Worm (Caenorhabditis elegans) whole organism, L4 larva: ENCODE measurements around the gene W03A5.1.

Experiments
- F10B5.3 ChIP-seq: sonication (generic microtip); optimal IDR thresholded peaks from 2 replicates; lab custom pipeline; 2016; ENCODE audit warnings: mild to moderate bottlenecking, missing genetic modification characterization, missing compliant biosample characterization
- F49E8.2 ChIP-seq: sonication (generic microtip); optimal IDR thresholded peaks from 2 replicates; lab custom pipeline; 2016; ENCODE audit warnings: missing compliant biosample characterization, mild to moderate bottlenecking, missing genetic modification characterization, borderline replicate concordance
- T26A8.4 ChIP-seq: fragments of 200-800 bp; sonication (Bioruptor generic); IDR thresholded peaks from 2 replicates; pipeline ENCODE4 v1.3.6; 2022; ENCODE audit warnings: missing genetic modification characterization, missing compliant biosample characterization
- Y105C5A.15 ChIP-seq: fragments of 200-800 bp; sonication (Bioruptor generic); IDR thresholded peaks from 2 replicates; pipeline ENCODE4 v1.3.6; 2022; ENCODE audit warnings: missing genetic modification characterization, missing compliant biosample characterization
- Y48G9A.11 ChIP-seq: fragments of 200-800 bp; sonication (Bioruptor generic); IDR thresholded peaks from 2 replicates; pipeline ENCODE4 v1.3.6; 2022; ENCODE audit warnings: missing genetic modification reagents, missing genetic modification characterization, missing compliant biosample characterization
- ZK546.5 ChIP-seq, 2 experiments: sonication (generic microtip); optimal IDR thresholded peaks; 2 replicates each; lab custom pipeline; 2017; ENCODE audit warnings: missing biosample characterization in 2 of 2, missing genetic modification characterization in 2 of 2
- aha-1 ChIP-seq: fragments of 150-350 bp; peaks from one replicate; lab custom pipeline; 2014; ENCODE audit warnings: missing biosample characterization, missing genetic modification characterization
- aly-2 ChIP-seq: sonication (generic microtip); optimal IDR thresholded peaks from 2 replicates; lab custom pipeline; 2018; ENCODE audit warnings: missing biosample characterization, missing genetic modification characterization
- attf-4 ChIP-seq: sonication (generic microtip); optimal IDR thresholded peaks from 3 replicates; lab custom pipeline; 2017; ENCODE audit warnings: missing biosample characterization, missing genetic modification characterization
- ceh-20 ChIP-seq: fragments of 200-800 bp; sonication (Bioruptor generic); IDR thresholded peaks from 2 replicates; pipeline ENCODE4 v1.3.6; 2022; ENCODE audit warnings: missing genetic modification reagents, missing genetic modification characterization, missing compliant biosample characterization
- ceh-32 ChIP-seq: sonication (generic microtip); optimal IDR thresholded peaks from 2 replicates; lab custom pipeline; 2016; ENCODE audit warnings: mild to moderate bottlenecking, missing genetic modification characterization, missing compliant biosample characterization; ENCODE audit not compliant: poor library complexity
- ceh-44 ChIP-seq: fragments of 200-800 bp; sonication (Bioruptor generic); IDR thresholded peaks from 2 replicates; pipeline ENCODE4 v1.3.6; 2022; ENCODE audit warnings: missing genetic modification reagents, missing genetic modification characterization, missing compliant biosample characterization
- ceh-62 ChIP-seq: sonication (generic microtip); optimal IDR thresholded peaks from 2 replicates; lab custom pipeline; 2017; ENCODE audit warnings: missing biosample characterization, missing genetic modification characterization
- cey-2 ChIP-seq: sonication (generic microtip); optimal IDR thresholded peaks from 3 replicates; lab custom pipeline; 2017; ENCODE audit warnings: missing genetic modification characterization, mild to moderate bottlenecking, missing compliant biosample characterization, antibody characterized with exemption, borderline replicate concordance; ENCODE audit not compliant: insufficient read depth
- daf-12 ChIP-seq: fragments of 150-350 bp; optimal IDR thresholded peaks from 2 replicates; lab custom pipeline; 2014; ENCODE audit warnings: missing biosample characterization, missing genetic modification reagents, missing genetic modification characterization
- dmd-9 ChIP-seq: fragments of 200-800 bp; sonication (Bioruptor generic); IDR thresholded peaks from 2 replicates; pipeline ENCODE4 v1.3.6; 2022; ENCODE audit warnings: missing genetic modification reagents, missing genetic modification characterization, missing compliant biosample characterization
- dpl-1 ChIP-seq: fragments of 150-350 bp; optimal IDR thresholded peaks from 2 replicates; lab custom pipeline; 2014; ENCODE audit warnings: missing biosample characterization, missing genetic modification reagents, missing genetic modification characterization
- duxl-1 ChIP-seq: sonication (generic microtip); optimal IDR thresholded peaks from 2 replicates; lab custom pipeline; 2016; ENCODE audit warnings: mild to moderate bottlenecking, missing genetic modification characterization, moderate library complexity, missing compliant biosample characterization; ENCODE audit not compliant: poor library complexity
- egl-27 ChIP-seq: sonication (generic microtip); optimal IDR thresholded peaks from 3 replicates; lab custom pipeline; 2017; ENCODE audit warnings: missing biosample characterization, missing genetic modification reagents, missing genetic modification characterization
- egl-43 ChIP-seq: fragments of 200-800 bp; sonication (Bioruptor generic); IDR thresholded peaks from 2 replicates; pipeline ENCODE4 v1.3.6; 2022; ENCODE audit warnings: missing genetic modification reagents, missing genetic modification characterization, missing compliant biosample characterization
- fkh-10 ChIP-seq: fragments of 150-350 bp; optimal IDR thresholded peaks from 2 replicates; lab custom pipeline; 2014; ENCODE audit warnings: missing biosample characterization, missing genetic modification reagents, missing genetic modification characterization
- gei-8 ChIP-seq: fragments of 200-800 bp; sonication (Bioruptor generic); optimal IDR thresholded peaks from 2 replicates; lab custom pipeline; 2018; ENCODE audit warnings: mild to moderate bottlenecking, missing genetic modification characterization, missing compliant biosample characterization
- hmg-1.1 ChIP-seq: fragments of 200-800 bp; sonication (Bioruptor generic); IDR thresholded peaks from 2 replicates; pipeline ENCODE4 v1.3.6; 2022; ENCODE audit warnings: missing genetic modification reagents, missing genetic modification characterization, missing compliant biosample characterization
- jun-1 ChIP-seq: fragments of 150-350 bp; optimal IDR thresholded peaks from 2 replicates; lab custom pipeline; 2014; ENCODE audit warnings: missing biosample characterization, missing genetic modification reagents, missing genetic modification characterization
- lin-1 ChIP-seq: fragments of 200-800 bp; sonication (Bioruptor generic); IDR thresholded peaks from 2 replicates; pipeline ENCODE4 v1.3.6; 2022; ENCODE audit warnings: missing genetic modification reagents, missing genetic modification characterization, missing compliant biosample characterization
- lin-13 ChIP-seq: fragments of 150-350 bp; optimal IDR thresholded peaks from 2 replicates; lab custom pipeline; 2014; ENCODE audit warnings: missing biosample characterization, missing genetic modification reagents, missing genetic modification characterization
- lin-38 ChIP-seq: fragments of 200-800 bp; sonication (Bioruptor generic); IDR thresholded peaks from 2 replicates; pipeline ENCODE4 v1.3.6; 2022; ENCODE audit warnings: missing genetic modification reagents, missing genetic modification characterization, missing compliant biosample characterization
- lin-39 ChIP-seq: fragments of 150-350 bp; optimal IDR thresholded peaks from 2 replicates; lab custom pipeline; 2014; ENCODE audit warnings: missing biosample characterization, missing genetic modification reagents, missing genetic modification characterization
- lir-3 ChIP-seq: sonication (generic microtip); optimal IDR thresholded peaks from 2 replicates; lab custom pipeline; 2016; ENCODE audit warnings: mild to moderate bottlenecking, missing genetic modification characterization, missing compliant biosample characterization
- lsy-2 ChIP-seq, 2 experiments: fragments of 150-350 bp in 1 of 2; sonication (generic microtip) in 1 of 2; optimal IDR thresholded peaks; 2 replicates each; lab custom pipeline; 2014 to 2017; ENCODE audit warnings: missing biosample characterization in 2 of 2, missing genetic modification characterization in 2 of 2
- madf-5 ChIP-seq, 2 experiments: fragments of 200-800 bp; sonication (Bioruptor generic); IDR thresholded peaks; 2 replicates each; pipeline ENCODE4 v1.3.6; 2022; ENCODE audit warnings: missing compliant biosample characterization in 2 of 2, missing genetic modification characterization in 2 of 2
- mdl-1 ChIP-seq, 2 experiments: fragments of 150-350 bp in 1 of 2; sonication (generic microtip) in 1 of 2; optimal IDR thresholded peaks; 2 replicates each; lab custom pipeline; 2014 to 2017; ENCODE audit warnings: missing biosample characterization in 2 of 2, missing genetic modification characterization in 2 of 2
- mep-1 ChIP-seq: fragments of 150-350 bp; sonication (generic microtip); optimal IDR thresholded peaks from 3 replicates; lab custom pipeline; 2014; ENCODE audit warnings: missing biosample characterization, missing genetic modification characterization
- mes-2 ChIP-seq: sonication (generic microtip); optimal IDR thresholded peaks from 2 replicates; lab custom pipeline; 2016; ENCODE audit warnings: missing genotype, mild to moderate bottlenecking, missing genetic modification characterization, missing compliant biosample characterization; ENCODE audit not compliant: poor library complexity, severe bottlenecking
- mxl-2 ChIP-seq: fragments of 200-800 bp; sonication (Bioruptor generic); conservative IDR thresholded peaks from 2 replicates; pipeline ENCODE4 v1.3.6; 2022; ENCODE audit warnings: missing genetic modification reagents, missing genetic modification characterization, missing compliant biosample characterization
- mxl-3 ChIP-seq: fragments of 200-800 bp; sonication (Bioruptor generic); optimal IDR thresholded peaks from 2 replicates; lab custom pipeline; 2018; ENCODE audit warnings: mild to moderate bottlenecking, missing genetic modification characterization, missing compliant biosample characterization
- nhr-11 ChIP-seq: fragments of 150-350 bp; optimal IDR thresholded peaks from 2 replicates; lab custom pipeline; 2014; ENCODE audit warnings: missing biosample characterization, missing genetic modification characterization
- nhr-25 ChIP-seq: sonication (generic microtip); optimal IDR thresholded peaks from 2 replicates; lab custom pipeline; 2017; ENCODE audit warnings: missing genetic modification characterization, mild to moderate bottlenecking, missing compliant biosample characterization, antibody characterized with exemption, moderate library complexity, borderline replicate concordance; ENCODE audit not compliant: insufficient read depth
- nhr-6 ChIP-seq: fragments of 150-350 bp; optimal IDR thresholded peaks from 2 replicates; lab custom pipeline; 2014; ENCODE audit warnings: missing biosample characterization, missing genetic modification characterization
- nhr-77 ChIP-seq: fragments of 150-350 bp; optimal IDR thresholded peaks from 2 replicates; lab custom pipeline; 2014; ENCODE audit warnings: missing biosample characterization, missing genetic modification characterization
- pqm-1 ChIP-seq: sonication (generic microtip); optimal IDR thresholded peaks from 2 replicates; lab custom pipeline; 2017; ENCODE audit warnings: missing biosample characterization, missing genetic modification characterization
- rbr-2 ChIP-seq: sonication (generic microtip); optimal IDR thresholded peaks from 2 replicates; lab custom pipeline; 2016; ENCODE audit warnings: missing genotype, missing genetic modification characterization, missing compliant biosample characterization
- saeg-2 ChIP-seq: fragments of 200-800 bp; sonication (Bioruptor generic); IDR thresholded peaks from 2 replicates; pipeline ENCODE4 v1.3.6; 2022; ENCODE audit warnings: missing genetic modification reagents, missing genetic modification characterization, missing compliant biosample characterization
- set-16 ChIP-seq: fragments of 200-800 bp; sonication (Bioruptor generic); IDR thresholded peaks from 2 replicates; pipeline ENCODE4 v1.3.6; 2022; ENCODE audit warnings: missing genetic modification reagents, missing genetic modification characterization, missing compliant biosample characterization
- snpc-1.2 ChIP-seq: fragments of 200-800 bp; sonication (Bioruptor generic); IDR thresholded peaks from 2 replicates; pipeline ENCODE4 v1.3.6; 2022; ENCODE audit warnings: missing genetic modification reagents, missing genetic modification characterization, missing compliant biosample characterization
- spr-3 ChIP-seq: fragments of 200-800 bp; sonication (Bioruptor generic); optimal IDR thresholded peaks from 2 replicates; lab custom pipeline; 2018; ENCODE audit warnings: mild to moderate bottlenecking, missing genetic modification characterization, missing compliant biosample characterization
- tag-97 ChIP-seq: fragments of 200-800 bp; sonication (Bioruptor generic); IDR thresholded peaks from 2 replicates; pipeline ENCODE4 v1.3.6; 2022; ENCODE audit warnings: missing genetic modification characterization, missing compliant biosample characterization
- tra-1 ChIP-seq: fragments of 200-800 bp; sonication (Bioruptor generic); IDR thresholded peaks from 2 replicates; pipeline ENCODE4 v1.3.6; 2022; ENCODE audit warnings: missing genetic modification reagents, missing genetic modification characterization, missing compliant biosample characterization
- zag-1 ChIP-seq: fragments of 150-350 bp; optimal IDR thresholded peaks from 2 replicates; lab custom pipeline; 2014; ENCODE audit warnings: missing biosample characterization, missing genetic modification characterization
- zip-11 ChIP-seq: fragments of 200-800 bp; sonication (Bioruptor generic); IDR thresholded peaks from 2 replicates; pipeline ENCODE4 v1.3.6; 2022; ENCODE audit warnings: missing genetic modification characterization, missing compliant biosample characterization
- ztf-11 ChIP-seq: fragments of 150-350 bp; optimal IDR thresholded peaks from 2 replicates; lab custom pipeline; 2014; ENCODE audit warnings: missing biosample characterization, missing genetic modification characterization

W03A5.1 gene

DNA sequence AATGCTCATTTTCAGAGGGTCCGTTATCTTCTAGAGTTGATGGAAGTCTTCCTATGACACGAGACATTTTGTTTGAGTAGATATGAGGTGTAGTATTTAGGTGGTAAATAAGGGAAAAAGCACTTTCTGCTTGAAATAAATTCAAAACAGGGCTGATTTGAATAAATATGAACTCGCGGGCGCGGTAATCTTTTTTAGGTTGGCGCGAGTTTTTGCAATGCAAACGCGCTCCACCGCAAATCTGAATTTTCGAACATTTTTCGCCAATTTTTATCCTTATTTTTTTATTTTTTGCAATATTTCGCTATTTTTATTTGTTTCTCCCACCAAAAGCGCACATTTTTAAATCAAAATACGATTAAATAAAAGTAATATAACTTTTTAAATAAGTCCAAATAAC lies 40.5 kb downstream of the W03A5.1 start, which contains the start of gene skpt-1 (continued):
- TF ChIP-seq gei-8 (GFP tag; lab: Kevin White, UChicago) (no peak), T26A8.4 (GFP tag; lab: Robert Waterston, UW) (no peak), nhr-77 (tag; lab: Kevin White, UChicago) (no peak), daf-12 (tag; lab: Kevin White, UChicago) (no peak), rbr-2 (tag; lab: Kevin White, UChicago) (no peak), ceh-20 (no peak), zip-11 (GFP tag; lab: Robert Waterston, UW) (no peak), attf-4 (no peak), aly-2 (no peak), lin-39 (no peak), ceh-44 (GFP tag; lab: Robert Waterston, UW) (no peak), tra-1 (GFP tag; lab: Robert Waterston, UW) (no peak), hmg-1.1 (GFP tag; lab: Robert Waterston, UW) (no peak), aha-1 (tag; lab: Kevin White, UChicago) (peak; percentile 78), mep-1 (no peak), mes-2 (tag; lab: Kevin White, UChicago) (peak; percentile 42), lir-3 (no peak), F10B5.3 (tag; lab: Kevin White, UChicago) (no peak), mxl-2 (GFP tag; lab: Robert Waterston, UW) (no peak), egl-43 (GFP tag; lab: Robert Waterston, UW) (no peak), set-16 (GFP tag; lab: Robert Waterston, UW) (no peak), Y48G9A.11 (GFP tag; lab: Robert Waterston, UW) (peak; percentile 72; the same call in 1 of the 2 replicates), duxl-1 (tag; lab: Kevin White, UChicago) (no peak), jun-1 (tag; lab: Kevin White, UChicago) (no peak), spr-3 (GFP tag; lab: Kevin White, UChicago) (no peak), pqm-1 (tag; lab: Kevin White, UChicago) (no peak), mxl-3 (GFP tag; lab: Kevin White, UChicago) (no peak), tag-97 (no peak), fkh-10 (no peak), Y105C5A.15 (GFP tag; lab: Robert Waterston, UW) (no peak), ceh-32 (no peak), F49E8.2 (tag; lab: Kevin White, UChicago) (peak; percentile 48), nhr-6 (tag; lab: Kevin White, UChicago) (no peak), ztf-11 (tag; lab: Kevin White, UChicago) (no peak)

DNA sequence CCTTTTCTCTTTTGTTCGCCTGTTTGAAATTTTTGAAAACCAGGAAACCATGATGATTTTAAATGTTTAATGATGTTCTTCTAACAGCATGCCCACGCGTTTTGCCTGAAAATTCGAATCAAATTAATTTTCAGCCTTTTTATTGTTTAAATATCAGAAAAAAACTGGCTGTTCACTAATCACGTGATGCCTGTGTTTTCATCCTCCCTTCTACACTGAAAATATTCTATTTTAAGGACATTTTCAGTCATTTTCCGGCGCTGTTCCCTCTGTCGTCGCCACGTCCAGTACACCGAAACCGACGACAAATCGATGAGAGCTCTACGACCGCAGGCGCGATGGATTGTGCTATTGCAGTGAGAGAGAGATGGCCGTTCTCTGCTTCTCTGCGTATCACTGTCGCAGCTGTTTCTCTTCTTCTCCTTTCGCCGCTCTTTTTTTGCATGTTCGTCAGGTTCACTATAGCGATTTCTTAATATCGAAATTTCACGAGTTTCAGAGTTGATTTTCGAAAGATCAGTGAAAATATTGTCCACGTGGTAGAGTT lies 42.1 kb downstream of the W03A5.1 start, which contains the start of gene F48E8.8:
F48E8.8 (minus strand) TSS at position 51 of the 547 bp plus-strand sequence.
- no peak for TF ChIP-seq egl-27 (tag; lab: Kevin White, UChicago)
- no peak for TF ChIP-seq lin-1 (GFP tag; lab: Robert Waterston, UW)
- peak in 1 of 2 experiments; percentile 36 for TF ChIP-seq mdl-1 (tag; optimal IDR thresholded peaks at IDR 0.05; lab: Kevin White, UChicago)
- no peak for TF ChIP-seq snpc-1.2
- TF ChIP-seq lin-13 (GFP tag; lab: Kevin White, UChicago) = peak; percentile 25
- TF ChIP-seq nhr-25 = no peak
- no peak for TF ChIP-seq ZK546.5 (tag; optimal IDR thresholded peaks at IDR 0.05; lab: Kevin White, UChicago)
- TF ChIP-seq saeg-2 (GFP tag; lab: Robert Waterston, UW) = no peak
- peak in 1 of 2 experiments; percentile 77 for TF ChIP-seq lsy-2 (tag; optimal IDR thresholded peaks at IDR 0.05; lab: Kevin White, UChicago)
- no peak for TF ChIP-seq zag-1
- no peak for TF ChIP-seq cey-2 (tag; lab: Kevin White, UChicago)
- peak; percentile 21 for TF ChIP-seq nhr-6 (tag; lab: Kevin White, UChicago)
- no peak for TF ChIP-seq zip-11 (GFP tag; lab: Robert Waterston, UW)
- peak; percentile 34 for TF ChIP-seq mep-1
- peak; percentile 95 for TF ChIP-seq aha-1 (tag; lab: Kevin White, UChicago)
- TF ChIP-seq nhr-11 (tag; lab: Kevin White, UChicago) = peak; percentile 12
- peak; percentile 54 for TF ChIP-seq dpl-1 (GFP tag; lab: Kevin White, UChicago)
- no peak for TF ChIP-seq madf-5 (GFP tag; IDR thresholded peaks at IDR 0.05; lab: Robert Waterston, UW)
- TF ChIP-seq lin-38 (GFP tag; lab: Robert Waterston, UW) = peak; percentile 73
- no peak for TF ChIP-seq ceh-62 (tag; lab: Kevin White, UChicago)
- no peak for TF ChIP-seq lir-3
- TF ChIP-seq dmd-9 (GFP tag; lab: Robert Waterston, UW) = no peak
